Worm (Caenorhabditis elegans): ENCODE results near the gene ccpp-6.

Gene ccpp-6

DNA sequence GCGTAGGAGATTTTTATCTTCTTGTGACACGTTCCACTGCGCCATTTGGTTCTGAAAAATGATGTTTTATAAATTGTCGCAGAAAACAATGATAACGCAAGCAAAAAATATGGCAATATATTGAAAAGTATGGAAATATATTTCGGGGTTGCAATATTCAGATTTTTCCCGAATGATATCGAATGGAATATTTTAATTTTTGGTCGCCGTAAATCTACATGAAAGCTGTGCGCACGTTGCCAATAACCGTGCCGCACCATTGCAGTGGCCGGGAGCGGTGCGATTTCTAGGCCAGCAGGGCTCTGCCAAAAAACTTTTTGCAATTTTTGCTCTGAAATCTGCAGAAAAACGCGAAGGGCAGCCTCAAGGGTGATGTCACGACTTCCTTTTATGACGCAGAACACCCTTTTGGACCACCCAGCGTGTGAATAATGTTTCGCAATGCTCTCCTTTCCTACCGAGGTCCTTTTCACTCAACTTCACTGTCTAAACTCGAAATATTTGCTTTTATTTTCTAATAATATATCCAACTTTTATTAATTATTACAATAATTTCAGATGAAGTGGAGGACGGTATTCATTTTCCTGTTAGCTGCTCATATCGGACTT is 28.9 kb downstream of the ccpp-6 start, which contains the start of the genes F09E5.11 and bmy-1:
F09E5.11 (minus strand) TSS at position 51 of the 609 bp plus-strand sequence.
bmy-1 (plus strand) TSS at position 559 of the 609 bp plus-strand sequence.
- peak; percentile 52 for TF ChIP-seq ceh-14 (tag; optimal IDR thresholded peaks at IDR 0.05)
- TF ChIP-seq ceh-48 (tag; optimal IDR thresholded peaks at IDR 0.05) = peak; percentile 10
- TF ChIP-seq odd-2 (tag; optimal IDR thresholded peaks at IDR 0.05) = no peak
- TF ChIP-seq npax-4 (tag; optimal IDR thresholded peaks at IDR 0.05) = no peak
- TF ChIP-seq ceh-22 (tag; optimal IDR thresholded peaks at IDR 0.05) = no peak
- TF ChIP-seq ceh-45 (GFP tag; IDR thresholded peaks at IDR 0.05) = no peak
- peak; percentile 70 for TF ChIP-seq rnt-1 (tag; optimal IDR thresholded peaks at IDR 0.05)
- TF ChIP-seq mec-3 (tag; optimal IDR thresholded peaks at IDR 0.05; ENCODE audit: borderline replicate concordance) = peak; percentile 85
- TF ChIP-seq nfya-1 (tag; optimal IDR thresholded peaks at IDR 0.05) = peak; percentile 53
- TF ChIP-seq unc-42 (tag; optimal IDR thresholded peaks at IDR 0.05) = peak; percentile 46
- TF ChIP-seq T23F11.4 (GFP tag; optimal IDR thresholded peaks at IDR 0.05) = no peak
- no peak for TF ChIP-seq pax-1 (tag; optimal IDR thresholded peaks at IDR 0.05)
- TF ChIP-seq hlh-8 (tag; optimal IDR thresholded peaks at IDR 0.05) = peak; percentile 63
- TF ChIP-seq ama-1 (optimal IDR thresholded peaks at IDR 0.05) = no peak
- peak; percentile 40 for TF ChIP-seq sdc-2 (tag; optimal IDR thresholded peaks at IDR 0.05)
- TF ChIP-seq pag-3 (tag; optimal IDR thresholded peaks at IDR 0.05; ENCODE audit: borderline replicate concordance) = no peak
- peak; percentile 95 for TF ChIP-seq C08G9.2 (tag; optimal IDR thresholded peaks at IDR 0.05)
- peak; percentile 66 for TF ChIP-seq unc-86 (tag; optimal IDR thresholded peaks at IDR 0.05)
- peak; percentile 27 for TF ChIP-seq F13H6.1 (tag; optimal IDR thresholded peaks at IDR 0.05)
- peak; percentile 85 for TF ChIP-seq lim-6 (tag; optimal IDR thresholded peaks at IDR 0.05)
- TF ChIP-seq ceh-31 (tag; optimal IDR thresholded peaks at IDR 0.05) = peak; percentile 97
- no peak for TF ChIP-seq pat-9 (tag; optimal IDR thresholded peaks at IDR 0.05)
- TF ChIP-seq ceh-18 (tag; optimal IDR thresholded peaks at IDR 0.05) = peak; percentile 55
- TF ChIP-seq dve-1 (tag; optimal IDR thresholded peaks at IDR 0.05) = no peak
- no peak for TF ChIP-seq ceh-30 (tag; optimal IDR thresholded peaks at IDR 0.05)
- no peak for TF ChIP-seq pha-4 (tag; optimal IDR thresholded peaks at IDR 0.05)
- no peak for TF ChIP-seq unc-3 (GFP tag; conservative IDR thresholded peaks at IDR 0.05)
- peak; percentile 28 for TF ChIP-seq unc-3 (tag; optimal IDR thresholded peaks at IDR 0.05)
- TF ChIP-seq hlh-6 (tag; optimal IDR thresholded peaks at IDR 0.05) = peak; percentile 53
- TF ChIP-seq che-1 (tag; optimal IDR thresholded peaks at IDR 0.05) = no peak
- TF ChIP-seq hlh-13 (GFP tag; optimal IDR thresholded peaks at IDR 0.05) = peak; percentile 61
- no peak for TF ChIP-seq pqm-1 (tag; optimal IDR thresholded peaks at IDR 0.05)
- peak; percentile 36 for TF ChIP-seq ztf-16 (tag; optimal IDR thresholded peaks at IDR 0.05)
- TF ChIP-seq tbx-7 (tag; optimal IDR thresholded peaks at IDR 0.05) = peak; percentile 87
- TF ChIP-seq ref-2 (tag; optimal IDR thresholded peaks at IDR 0.05) = peak; percentile 86
- TF ChIP-seq pros-1 (tag; optimal IDR thresholded peaks at IDR 0.05) = no peak
- TF ChIP-seq zip-5 (tag; optimal IDR thresholded peaks at IDR 0.05) = peak; percentile 77
- TF ChIP-seq sox-4 (tag; optimal IDR thresholded peaks at IDR 0.05) = no peak
- no peak for TF ChIP-seq Y22D7AL.16 (tag; optimal IDR thresholded peaks at IDR 0.05)
- TF ChIP-seq ahr-1 (tag; optimal IDR thresholded peaks at IDR 0.05) = peak; percentile 43
- TF ChIP-seq hlh-15 (tag; optimal IDR thresholded peaks at IDR 0.05) = peak; percentile 27
- TF ChIP-seq ttx-3 (tag; optimal IDR thresholded peaks at IDR 0.05) = peak; percentile 7
- no peak for TF ChIP-seq C38D4.7 (GFP tag; optimal IDR thresholded peaks at IDR 0.05)
- TF ChIP-seq pha-2 (tag; optimal IDR thresholded peaks at IDR 0.05) = no peak
- TF ChIP-seq madf-2 (tag; optimal IDR thresholded peaks at IDR 0.05) = peak; percentile 64
- peak; percentile 67 for TF ChIP-seq fkh-6 (tag; optimal IDR thresholded peaks at IDR 0.05)
- TF ChIP-seq ceh-19 (GFP tag; optimal IDR thresholded peaks at IDR 0.05) = no peak
- peak; percentile 61 for TF ChIP-seq fax-1 (tag; optimal IDR thresholded peaks at IDR 0.05)
- peak; percentile 62 for TF ChIP-seq ceh-34 (tag; optimal IDR thresholded peaks at IDR 0.05)
- TF ChIP-seq syd-9 (tag; optimal IDR thresholded peaks at IDR 0.05) = peak; percentile 20
- TF ChIP-seq ceh-2 (tag; optimal IDR thresholded peaks at IDR 0.05) = peak; percentile 95
- no peak for TF ChIP-seq hlh-30 (tag; optimal IDR thresholded peaks at IDR 0.05; ENCODE audit: insufficient read depth)
- no peak for TF ChIP-seq nhr-11 (tag; optimal IDR thresholded peaks at IDR 0.05)

Data from whole organism, late embryonic.